Worm (Caenorhabditis elegans) whole organism, L4 larva: Measurements from ENCODE around the gene sqst-3.

Source experiments
- ZK546.5 ChIP-seq, 2 experiments: sonication (generic microtip); optimal IDR thresholded peaks; 2 replicates each; lab custom pipeline; 2017; ENCODE audit warnings: missing biosample characterization in 2 of 2, missing genetic modification characterization in 2 of 2
- nhr-11 ChIP-seq: fragments of 150-350 bp; optimal IDR thresholded peaks from 2 replicates; lab custom pipeline; 2014; ENCODE audit warnings: missing biosample characterization, missing genetic modification characterization
- nhr-25 ChIP-seq: sonication (generic microtip); optimal IDR thresholded peaks from 2 replicates; lab custom pipeline; 2017; ENCODE audit warnings: missing genetic modification characterization, mild to moderate bottlenecking, missing compliant biosample characterization, antibody characterized with exemption, moderate library complexity, borderline replicate concordance; ENCODE audit not compliant: insufficient read depth
- nhr-6 ChIP-seq: fragments of 150-350 bp; optimal IDR thresholded peaks from 2 replicates; lab custom pipeline; 2014; ENCODE audit warnings: missing biosample characterization, missing genetic modification characterization
- unc-130 ChIP-seq: sonication (generic microtip); optimal IDR thresholded peaks from 2 replicates; lab custom pipeline; 2016; ENCODE audit warnings: missing genetic modification reagents, missing genetic modification characterization, missing compliant biosample characterization
- unc-62 ChIP-seq, 3 experiments: fragments of 150-350 bp in 1 of 3; sonication (generic microtip); optimal IDR thresholded peaks in 2 of 3; peaks in 1 of 3; 1 replicate in 1 of 3; 2 replicates in 2 of 3; lab custom pipeline; 2014 to 2017; ENCODE audit warnings: missing biosample characterization in 3 of 3, missing genetic modification characterization in 3 of 3, missing genetic modification reagents in 3 of 3, missing genotype in 1 of 3
- ztf-11 ChIP-seq: fragments of 150-350 bp; optimal IDR thresholded peaks from 2 replicates; lab custom pipeline; 2014; ENCODE audit warnings: missing biosample characterization, missing genetic modification characterization

DNA sequence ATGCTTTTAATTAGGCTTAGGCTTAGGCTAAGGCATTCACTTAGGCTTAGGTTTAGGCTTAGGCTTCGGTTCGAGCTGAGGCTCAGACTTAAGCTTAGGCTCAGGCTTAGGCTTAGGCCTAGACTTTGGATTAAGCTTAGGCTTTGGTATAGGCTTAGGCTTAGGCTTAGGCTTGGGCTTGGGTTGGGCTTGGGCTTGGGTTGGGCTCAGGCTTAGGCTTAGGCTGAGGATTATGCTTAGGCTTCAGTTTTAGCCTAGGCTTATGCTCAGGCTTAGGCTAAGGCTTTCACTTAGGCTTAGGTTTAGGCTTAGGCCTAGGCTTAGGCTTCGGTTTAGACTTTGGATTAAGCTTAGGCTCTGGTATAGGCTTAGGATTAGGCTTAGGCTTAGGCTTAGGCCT is 585 bp downstream of the sqst-3 start:
- TF ChIP-seq nhr-11 (tag; lab: Kevin White, UChicago), result no peak
- TF ChIP-seq unc-130, result no peak
- TF ChIP-seq ztf-11 (tag; lab: Kevin White, UChicago), result no peak
- no peak for TF ChIP-seq ZK546.5 (tag; optimal IDR thresholded peaks at IDR 0.05; lab: Kevin White, UChicago)
- TF ChIP-seq unc-62 (GFP tag; optimal IDR thresholded peaks at IDR 0.05 in 1 of 2; lab: Kevin White, UChicago), result no peak
- TF ChIP-seq unc-62 (tag; optimal IDR thresholded peaks at IDR 0.05; lab: Kevin White, UChicago), result no peak
- no peak for TF ChIP-seq nhr-6 (tag; lab: Kevin White, UChicago)
- no peak for TF ChIP-seq nhr-25 (tag; lab: Kevin White, UChicago)
